Fruit fly (Drosophila melanogaster) whole organism: Measurements from ENCODE around the gene CG15152.

Experiments
- CG8478 ChIP-seq: fragments of >200 bp; optimal IDR thresholded peaks from 2 replicates; lab custom pipeline; 2018; ENCODE audit warnings: inconsistent platforms
- Dll ChIP-seq: fragments of >200 bp; optimal IDR thresholded peaks from 2 replicates; lab custom pipeline; 2017
- EcR ChIP-seq, 2 experiments: fragments of >200 bp; optimal IDR thresholded peaks; 2 replicates each; lab custom pipeline; 2017; ENCODE audit warnings: missing biosample characterization in 2 of 2, missing genetic modification characterization in 2 of 2, missing genetic modification reagents in 2 of 2
- pan ChIP-seq: fragments of >200 bp; optimal IDR thresholded peaks from 2 replicates; lab custom pipeline; 2017
- psq ChIP-seq: fragments of >200 bp; optimal IDR thresholded peaks from 2 replicates; lab custom pipeline; 2017
- usp ChIP-seq: fragments of >200 bp; optimal IDR thresholded peaks from 2 replicates; lab custom pipeline; 2017; ENCODE audit warnings: missing biosample characterization, missing genetic modification characterization, mixed read lengths

DNA sequence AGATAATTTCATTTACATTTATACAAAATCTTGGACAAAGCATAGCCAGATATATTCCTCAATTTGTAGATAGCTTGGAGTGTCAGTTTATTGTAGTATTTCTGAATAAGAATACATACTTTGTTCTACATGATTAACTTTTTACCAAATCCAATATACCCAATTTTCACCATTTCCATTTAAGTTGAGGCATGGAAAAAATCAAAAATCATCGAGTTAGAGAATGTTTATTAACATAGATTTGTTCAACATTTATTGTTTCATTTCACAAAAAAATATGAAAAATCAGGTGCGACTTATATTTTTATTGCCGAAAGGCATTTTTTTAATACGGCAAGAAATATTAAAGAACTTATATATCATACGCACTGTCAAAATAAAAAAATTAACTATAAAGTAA is 11.3 kb downstream of the CG15152 start, which contains the start of gene Grl36b:
- no peak for TF ChIP-seq usp (GFP tag; lab: Kevin White, UChicago)
- TF ChIP-seq pan (lab: Kevin White, UChicago) = no peak
- no peak for TF ChIP-seq CG8478 (lab: Kevin White, UChicago)
- no peak for TF ChIP-seq psq (lab: Kevin White, UChicago)
- TF ChIP-seq EcR (GFP tag; optimal IDR thresholded peaks at IDR 0.05; lab: Kevin White, UChicago) = no peak
- no peak for TF ChIP-seq Dll (lab: Kevin White, UChicago)
